Worm (Caenorhabditis elegans) whole organism, late embryonic: ENCODE measurements around the gene Y67A10A.2.

Experiments
- C38D4.7 ChIP-seq: fragments of 200-800 bp; sonication (Bioruptor generic); optimal IDR thresholded peaks from 2 replicates; lab custom pipeline; 2018; ENCODE audit warnings: mild to moderate bottlenecking, missing genetic modification characterization, moderate library complexity, missing compliant biosample characterization
- ama-1 ChIP-seq: fragments of 150-350 bp; optimal IDR thresholded peaks from 2 replicates; lab custom pipeline; 2014
- ceh-22 ChIP-seq: sonication (generic microtip); optimal IDR thresholded peaks from 2 replicates; lab custom pipeline; 2017; ENCODE audit warnings: missing biosample characterization, missing genetic modification characterization
- hlh-30 ChIP-seq: sonication (generic microtip); optimal IDR thresholded peaks from 2 replicates; lab custom pipeline; 2017; ENCODE audit warnings: antibody characterized with exemption, missing genetic modification characterization, missing compliant biosample characterization; ENCODE audit not compliant: insufficient read depth
- nhr-11 ChIP-seq: fragments of 150-350 bp; optimal IDR thresholded peaks from 2 replicates; lab custom pipeline; 2014; ENCODE audit warnings: missing biosample characterization, missing genetic modification characterization
- npax-4 ChIP-seq: sonication (generic microtip); optimal IDR thresholded peaks from 2 replicates; lab custom pipeline; 2016; ENCODE audit warnings: missing genetic modification characterization, missing compliant biosample characterization
- ttx-3 ChIP-seq: sonication (generic microtip); optimal IDR thresholded peaks from 2 replicates; lab custom pipeline; 2016; ENCODE audit warnings: missing genetic modification reagents, missing genetic modification characterization, missing compliant biosample characterization

ce11 chrIV:14361189-14361588, 23.3 kb downstream of the Y67A10A.2 start, which contains the start of gene ssu-2:
- TF ChIP-seq npax-4 (tag; lab: Kevin White, UChicago) = no peak
- TF ChIP-seq hlh-30 (tag; lab: Kevin White, UChicago) = no peak
- TF ChIP-seq ama-1 (lab: Kevin White, UChicago) = no peak
- TF ChIP-seq nhr-11 (tag; lab: Kevin White, UChicago) = no peak
- TF ChIP-seq ttx-3 = no peak
- TF ChIP-seq ceh-22 (tag; lab: Kevin White, UChicago) = no peak
- TF ChIP-seq C38D4.7 = no peak
